Worm (Caenorhabditis elegans): Measurements from ENCODE around the gene igeg-2.

The igeg-2 gene

ce11 chrX:11469600-11469999 is 23.2 kb upstream of the igeg-2 start (continued):
- no peak for TF ChIP-seq zag-1 (tag; optimal IDR thresholded peaks at IDR 0.05)
- TF ChIP-seq dmd-8 (GFP tag; IDR thresholded peaks at IDR 0.05) = no peak
- TF ChIP-seq F10B5.3 (tag; optimal IDR thresholded peaks at IDR 0.05) = no peak
- 0 out of 2 replicates have a peak, but pooled peaks have one; percentile 23 for TF ChIP-seq php-3 (GFP tag; IDR thresholded peaks at IDR 0.05)
- no peak for TF ChIP-seq fkh-10 (GFP tag; optimal IDR thresholded peaks at IDR 0.05)
- no peak for TF ChIP-seq nhr-6 (tag; optimal IDR thresholded peaks at IDR 0.05)
- peak in 1 of 2 experiments; percentile 33 for TF ChIP-seq daf-16 (GFP tag; optimal IDR thresholded peaks at IDR 0.05)
- peak; percentile 80 for TF ChIP-seq daf-16 (tag; optimal IDR thresholded peaks at IDR 0.05)
- peak; percentile 97 for TF ChIP-seq hlh-30 (tag; optimal IDR thresholded peaks at IDR 0.05; ENCODE audit: insufficient read depth)
- TF ChIP-seq nhr-10 (tag; optimal IDR thresholded peaks at IDR 0.05) = no peak
- no peak for TF ChIP-seq ceh-32 (tag; optimal IDR thresholded peaks at IDR 0.05; ENCODE audit: poor library complexity)
- TF ChIP-seq madf-5 (GFP tag; IDR thresholded peaks at IDR 0.05) = no peak
- no peak for TF ChIP-seq mdt-29 (GFP tag; IDR thresholded peaks at IDR 0.05)
- no peak for TF ChIP-seq sdz-12 (GFP tag; optimal IDR thresholded peaks at IDR 0.05)
- no peak for TF ChIP-seq dpl-1 (GFP tag; optimal IDR thresholded peaks at IDR 0.05)
- no peak for TF ChIP-seq lin-13 (GFP tag; optimal IDR thresholded peaks at IDR 0.05)
- TF ChIP-seq hlh-11 (tag; optimal IDR thresholded peaks at IDR 0.05) = peak; percentile 77
- peak; percentile 95 for TF ChIP-seq aha-1 (tag)
- TF ChIP-seq mxl-2 (GFP tag; conservative IDR thresholded peaks at IDR 0.05) = no peak
- TF ChIP-seq unc-62 (GFP tag; optimal IDR thresholded peaks at IDR 0.05 in 1 of 2) = peak in 1 of 2 experiments; percentile 84
- no peak for TF ChIP-seq unc-62 (tag; optimal IDR thresholded peaks at IDR 0.05)
- TF ChIP-seq T20F7.1 (GFP tag; optimal IDR thresholded peaks at IDR 0.05) = no peak
- TF ChIP-seq nhr-41 (GFP tag; IDR thresholded peaks at IDR 0.05) = no peak
- no peak for TF ChIP-seq daf-8 (GFP tag; IDR thresholded peaks at IDR 0.05)
- no peak for TF ChIP-seq spr-1 (tag; optimal IDR thresholded peaks at IDR 0.05)
- TF ChIP-seq spr-3 (GFP tag; optimal IDR thresholded peaks at IDR 0.05) = no peak
- no peak for TF ChIP-seq snpc-4 (tag; optimal IDR thresholded peaks at IDR 0.05)
- peak in 1 of 2 experiments; percentile 31 for TF ChIP-seq lsy-2 (tag; optimal IDR thresholded peaks at IDR 0.05)
- TF ChIP-seq nhr-237 (tag; optimal IDR thresholded peaks at IDR 0.05) = no peak
- TF ChIP-seq dve-1 (tag; optimal IDR thresholded peaks at IDR 0.05; ENCODE audit: insufficient read depth) = peak; percentile 82
- TF ChIP-seq saeg-2 (GFP tag; IDR thresholded peaks at IDR 0.05) = no peak
- no peak for TF ChIP-seq nhr-42 (GFP tag; IDR thresholded peaks at IDR 0.05)
- TF ChIP-seq unc-39 (tag; optimal IDR thresholded peaks at IDR 0.05) = no peak
- TF ChIP-seq ztf-7 (tag; optimal IDR thresholded peaks at IDR 0.05) = no peak
- TF ChIP-seq ces-1 (GFP tag; optimal IDR thresholded peaks at IDR 0.05) = no peak
- TF ChIP-seq nhr-48 (tag; optimal IDR thresholded peaks at IDR 0.05) = no peak
- TF ChIP-seq mdl-1 (tag; optimal IDR thresholded peaks at IDR 0.05) = peak in 1 of 2 experiments; percentile 80
- no peak for TF ChIP-seq vab-7 (GFP tag; IDR thresholded peaks at IDR 0.05)
- no peak for TF ChIP-seq lin-1 (GFP tag; IDR thresholded peaks at IDR 0.05)
- no peak for TF ChIP-seq pha-4 (GFP tag; IDR thresholded peaks at IDR 0.05)
- TF ChIP-seq pha-4 (tag; optimal IDR thresholded peaks at IDR 0.05) = peak; percentile 66
- TF ChIP-seq nhr-28 (tag; optimal IDR thresholded peaks at IDR 0.05) = peak; percentile 67
- 0 out of 2 replicates have a peak, but pooled peaks have one; percentile 16 for TF ChIP-seq ctbp-1 (GFP tag; IDR thresholded peaks at IDR 0.05)
- no peak for TF ChIP-seq zip-11 (GFP tag; IDR thresholded peaks at IDR 0.05)
- TF ChIP-seq nhr-102 (tag; optimal IDR thresholded peaks at IDR 0.05) = no peak
- TF ChIP-seq egl-43 (GFP tag; IDR thresholded peaks at IDR 0.05) = no peak
- TF ChIP-seq zfp-3 (GFP tag; conservative IDR thresholded peaks at IDR 0.05) = no peak
- TF ChIP-seq ztf-11 (tag; optimal IDR thresholded peaks at IDR 0.05) = no peak
- TF ChIP-seq cey-2 (tag; optimal IDR thresholded peaks at IDR 0.05; ENCODE audit: borderline replicate concordance, insufficient read depth) = no peak
- no peak for TF ChIP-seq jun-1 (tag; optimal IDR thresholded peaks at IDR 0.05)
- TF ChIP-seq attf-4 (tag; optimal IDR thresholded peaks at IDR 0.05) = no peak
- peak; percentile 16 for TF ChIP-seq mes-2 (tag; optimal IDR thresholded peaks at IDR 0.05; ENCODE audit: poor library complexity, severe bottlenecking)

Data from whole organism, L4 larva.